Fruit fly (Drosophila melanogaster): ENCODE data around the gene Srp72.

The Srp72 gene

dm6 chr3R:20588480-20588785 lies at the start of gene Srp72:
Gene Srp72, plus strand, starts transcription at chr3R:20588711.
- TF ChIP-seq kay (GFP tag; ENCODE audit: borderline replicate concordance) (no peak), pad (GFP tag; optimal IDR thresholded peaks at IDR 0.05) (peak; percentile 21), CG11617 (GFP tag; optimal IDR thresholded peaks at IDR 0.05) (peak; percentile 51), tj (GFP tag; optimal IDR thresholded peaks at IDR 0.05) (no peak), CG12768 (GFP tag; optimal IDR thresholded peaks at IDR 0.05) (peak; percentile 22), CG7101 (tag; optimal IDR thresholded peaks at IDR 0.05) (peak; percentile 36), Hr96 (GFP tag; optimal IDR thresholded peaks at IDR 0.05) (no peak), bab1 (GFP tag; optimal IDR thresholded peaks at IDR 0.05) (peak; percentile 44), Mnt (GFP tag; optimal IDR thresholded peaks at IDR 0.05) (peak; percentile 40), CG33017 (tag; optimal IDR thresholded peaks at IDR 0.05) (peak; percentile 1), CG14711 (tag; optimal IDR thresholded peaks at IDR 0.05) (peak; percentile 38), CG5204 (GFP tag; optimal IDR thresholded peaks at IDR 0.05) (no peak), CG1620 (GFP tag; optimal IDR thresholded peaks at IDR 0.05) (peak; percentile 35), Clk (GFP tag; optimal IDR thresholded peaks at IDR 0.05) (peak; percentile 23), cic (GFP tag; optimal IDR thresholded peaks at IDR 0.05) (no peak), CG7045 (GFP tag; optimal IDR thresholded peaks at IDR 0.05) (peak; percentile 42), ovo (GFP tag; optimal IDR thresholded peaks at IDR 0.05) (no peak), Crg-1 (GFP tag; optimal IDR thresholded peaks at IDR 0.05) (peak; percentile 19), toe (GFP tag; optimal IDR thresholded peaks at IDR 0.05) (no peak), cnc (optimal IDR thresholded peaks at IDR 0.05) (no peak)

- TF ChIP-seq tj (GFP tag; optimal IDR thresholded peaks at IDR 0.05) (peak; percentile 84), ovo (GFP tag; optimal IDR thresholded peaks at IDR 0.05) (peak; percentile 80), Clk (GFP tag; optimal IDR thresholded peaks at IDR 0.05) (no peak), cic (GFP tag; optimal IDR thresholded peaks at IDR 0.05) (peak; percentile 8), CG12768 (GFP tag; optimal IDR thresholded peaks at IDR 0.05) (no peak), CG1620 (GFP tag; optimal IDR thresholded peaks at IDR 0.05) (no peak), toe (GFP tag; optimal IDR thresholded peaks at IDR 0.05) (no peak), bab1 (GFP tag; optimal IDR thresholded peaks at IDR 0.05) (no peak), CG33017 (tag; optimal IDR thresholded peaks at IDR 0.05) (no peak), CG7101 (tag; optimal IDR thresholded peaks at IDR 0.05) (peak; percentile 45), cnc (optimal IDR thresholded peaks at IDR 0.05) (no peak), pad (GFP tag; optimal IDR thresholded peaks at IDR 0.05) (no peak), kay (GFP tag; ENCODE audit: borderline replicate concordance) (peak; percentile 4), CG11617 (GFP tag; optimal IDR thresholded peaks at IDR 0.05) (no peak), CG14711 (tag; optimal IDR thresholded peaks at IDR 0.05) (no peak), Crg-1 (GFP tag; optimal IDR thresholded peaks at IDR 0.05) (peak; percentile 32), CG5204 (GFP tag; optimal IDR thresholded peaks at IDR 0.05) (no peak), Hr96 (GFP tag; optimal IDR thresholded peaks at IDR 0.05) (no peak), Mnt (GFP tag; optimal IDR thresholded peaks at IDR 0.05) (peak; percentile 36), CG7045 (GFP tag; optimal IDR thresholded peaks at IDR 0.05) (no peak)
Measured at dm6 chr3R:20542283-20543144, 46.0 kb upstream of the Srp72 start.

dm6 chr3R:20543220-20543619 lies 45.3 kb upstream of the Srp72 start:
- no peak for TF ChIP-seq bab1 (GFP tag; optimal IDR thresholded peaks at IDR 0.05)
- no peak for TF ChIP-seq Hr96 (GFP tag; optimal IDR thresholded peaks at IDR 0.05)
- TF ChIP-seq kay (GFP tag; ENCODE audit: borderline replicate concordance): no peak
- TF ChIP-seq CG7045 (GFP tag; optimal IDR thresholded peaks at IDR 0.05): no peak
- no peak for TF ChIP-seq CG1620 (GFP tag; optimal IDR thresholded peaks at IDR 0.05)
- TF ChIP-seq CG33017 (tag; optimal IDR thresholded peaks at IDR 0.05): no peak
- no peak for TF ChIP-seq cnc (optimal IDR thresholded peaks at IDR 0.05)
- no peak for TF ChIP-seq CG12768 (GFP tag; optimal IDR thresholded peaks at IDR 0.05)
- no peak for TF ChIP-seq Mnt (GFP tag; optimal IDR thresholded peaks at IDR 0.05)
- no peak for TF ChIP-seq Crg-1 (GFP tag; optimal IDR thresholded peaks at IDR 0.05)
- no peak for TF ChIP-seq CG5204 (GFP tag; optimal IDR thresholded peaks at IDR 0.05)
- no peak for TF ChIP-seq CG7101 (tag; optimal IDR thresholded peaks at IDR 0.05)
- no peak for TF ChIP-seq toe (GFP tag; optimal IDR thresholded peaks at IDR 0.05)
- TF ChIP-seq ovo (GFP tag; optimal IDR thresholded peaks at IDR 0.05): no peak
- TF ChIP-seq pad (GFP tag; optimal IDR thresholded peaks at IDR 0.05): no peak
- TF ChIP-seq tj (GFP tag; optimal IDR thresholded peaks at IDR 0.05): no peak
- no peak for TF ChIP-seq CG14711 (tag; optimal IDR thresholded peaks at IDR 0.05)

- no peak for TF ChIP-seq pad (GFP tag; optimal IDR thresholded peaks at IDR 0.05)
- no peak for TF ChIP-seq CG12768 (GFP tag; optimal IDR thresholded peaks at IDR 0.05)
- no peak for TF ChIP-seq cnc (optimal IDR thresholded peaks at IDR 0.05)
- TF ChIP-seq CG7101 (tag; optimal IDR thresholded peaks at IDR 0.05): no peak
- TF ChIP-seq cic (GFP tag; optimal IDR thresholded peaks at IDR 0.05): peak; percentile 31
- TF ChIP-seq ovo (GFP tag; optimal IDR thresholded peaks at IDR 0.05): no peak
- TF ChIP-seq CG5204 (GFP tag; optimal IDR thresholded peaks at IDR 0.05): no peak
- no peak for TF ChIP-seq Mnt (GFP tag; optimal IDR thresholded peaks at IDR 0.05)
- peak; percentile 23 for TF ChIP-seq tj (GFP tag; optimal IDR thresholded peaks at IDR 0.05)
Measured at dm6 chr3R:20543719-20544118, 44.8 kb upstream of the Srp72 start.

- TF ChIP-seq pad (GFP tag; optimal IDR thresholded peaks at IDR 0.05): no peak
- peak; percentile 87 for TF ChIP-seq kay (GFP tag; ENCODE audit: borderline replicate concordance)
- TF ChIP-seq cnc (optimal IDR thresholded peaks at IDR 0.05): no peak
- TF ChIP-seq tj (GFP tag; optimal IDR thresholded peaks at IDR 0.05): peak; percentile 66
- no peak for TF ChIP-seq Crg-1 (GFP tag; optimal IDR thresholded peaks at IDR 0.05)
Measured at dm6 chr3R:20544952-20545351, 43.6 kb upstream of the Srp72 start.

- TF ChIP-seq CG33017 (tag; optimal IDR thresholded peaks at IDR 0.05) (peak; percentile 35), ovo (GFP tag; optimal IDR thresholded peaks at IDR 0.05) (peak; percentile 40), toe (GFP tag; optimal IDR thresholded peaks at IDR 0.05) (peak; percentile 11), Hr96 (GFP tag; optimal IDR thresholded peaks at IDR 0.05) (peak; percentile 53), tj (GFP tag; optimal IDR thresholded peaks at IDR 0.05) (no peak), Crg-1 (GFP tag; optimal IDR thresholded peaks at IDR 0.05) (peak; percentile 5), cic (GFP tag; optimal IDR thresholded peaks at IDR 0.05) (peak; percentile 95), CG7045 (GFP tag; optimal IDR thresholded peaks at IDR 0.05) (peak; percentile 68), Mnt (GFP tag; optimal IDR thresholded peaks at IDR 0.05) (peak; percentile 41), pad (GFP tag; optimal IDR thresholded peaks at IDR 0.05) (peak; percentile 27), CG12768 (GFP tag; optimal IDR thresholded peaks at IDR 0.05) (peak; percentile 22), CG7101 (tag; optimal IDR thresholded peaks at IDR 0.05) (peak; percentile 56), CG14711 (tag; optimal IDR thresholded peaks at IDR 0.05) (no peak), CG5204 (GFP tag; optimal IDR thresholded peaks at IDR 0.05) (no peak), CG11617 (GFP tag; optimal IDR thresholded peaks at IDR 0.05) (no peak), kay (GFP tag; ENCODE audit: borderline replicate concordance) (no peak)
Measured at dm6 chr3R:20545678-20546077, 42.8 kb upstream of the Srp72 start.

Data from whole organism, adult.